Worm (Caenorhabditis elegans): ENCODE measurements around the gene C29F7.1.
A peak's percentile ranks its signal among the peaks of the same experiment; 100 is the strongest.

Gene C29F7.1

DNA sequence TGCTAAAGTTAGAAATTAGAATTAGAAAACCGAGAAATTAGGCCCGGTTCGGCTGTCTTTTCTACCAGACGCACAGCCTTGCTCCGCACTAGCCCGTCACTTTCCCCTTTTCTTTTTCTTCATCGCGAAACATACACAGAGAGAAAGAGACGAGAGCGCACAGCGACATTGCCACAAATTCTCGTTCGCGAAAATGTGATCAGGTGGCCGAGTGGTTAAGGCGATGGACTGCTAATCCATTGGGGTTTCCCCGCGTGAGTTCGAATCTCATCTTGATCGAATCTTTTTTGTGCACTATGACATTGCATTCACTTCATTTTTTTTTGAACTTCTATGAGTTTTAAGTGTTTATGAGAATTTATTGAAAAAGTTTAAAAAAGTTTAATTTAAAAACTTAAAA lies 32.7 kb downstream of the C29F7.1 start:
- peak; percentile 32; the same call in 1 of the 2 replicates for TF ChIP-seq flt-1 (GFP tag; IDR thresholded peaks at IDR 0.05)
- TF ChIP-seq tra-4 (tag; optimal IDR thresholded peaks at IDR 0.05) = no peak
- TF ChIP-seq F13C5.2 (tag; optimal IDR thresholded peaks at IDR 0.05) = peak; percentile 55
- TF ChIP-seq hmg-4 (GFP tag; optimal IDR thresholded peaks at IDR 0.05) = peak; percentile 22
- no peak; the same call in 1 of the 2 replicates for TF ChIP-seq tbx-37 (GFP tag; conservative IDR thresholded peaks at IDR 0.05)
- 0 out of 2 replicates have a peak, but pooled peaks have one; percentile 41 for TF ChIP-seq sea-1 (GFP tag; conservative IDR thresholded peaks at IDR 0.05)
- TF ChIP-seq hmbx-1 (tag; optimal IDR thresholded peaks at IDR 0.05) = no peak
- no peak for TF ChIP-seq aly-1 (tag; optimal IDR thresholded peaks at IDR 0.05)
- TF ChIP-seq pes-1 (GFP tag; IDR thresholded peaks at IDR 0.05) = no peak; the same call in 1 of the 2 replicates
- no peak for TF ChIP-seq tbx-11 (GFP tag; IDR thresholded peaks at IDR 0.05)
- TF ChIP-seq ceh-13 (GFP tag; optimal IDR thresholded peaks at IDR 0.05) = no peak
- no peak for TF ChIP-seq B0310.2 (tag; optimal IDR thresholded peaks at IDR 0.05)
- TF ChIP-seq hnd-1 (tag; optimal IDR thresholded peaks at IDR 0.05) = no peak
- no peak for TF ChIP-seq ets-7 (tag; optimal IDR thresholded peaks at IDR 0.05)
- no peak for TF ChIP-seq scrt-1 (GFP tag; IDR thresholded peaks at IDR 0.05)
- no peak for TF ChIP-seq ceh-36 (tag; optimal IDR thresholded peaks at IDR 0.05)
- no peak for TF ChIP-seq ama-1 (optimal IDR thresholded peaks at IDR 0.05)

DNA sequence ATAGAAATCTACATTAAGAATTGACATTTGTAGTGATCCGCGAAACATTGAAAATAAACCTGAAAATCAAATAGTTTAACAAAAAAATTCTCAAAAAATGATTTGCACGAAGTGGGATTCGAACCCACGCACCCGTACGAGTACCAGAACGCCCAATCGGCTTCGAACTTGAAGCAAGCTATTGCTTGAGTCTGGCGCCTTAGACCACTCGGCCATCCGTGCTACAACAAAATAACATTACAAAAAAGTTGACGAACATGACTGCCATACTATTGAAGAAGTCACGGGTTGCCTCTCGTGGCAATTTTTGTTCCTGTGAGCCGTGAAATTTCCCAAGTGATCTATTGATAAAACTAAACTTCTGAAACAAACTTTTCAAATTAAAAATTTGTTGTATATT lies 33.5 kb downstream of the C29F7.1 start:
- TF ChIP-seq sea-1 (GFP tag; conservative IDR thresholded peaks at IDR 0.05) (no peak), tra-4 (tag; optimal IDR thresholded peaks at IDR 0.05) (no peak), ceh-36 (tag; optimal IDR thresholded peaks at IDR 0.05) (no peak), pes-1 (GFP tag; IDR thresholded peaks at IDR 0.05) (no peak), tbx-11 (GFP tag; IDR thresholded peaks at IDR 0.05) (no peak), F13C5.2 (tag; optimal IDR thresholded peaks at IDR 0.05) (no peak), hmg-4 (GFP tag; optimal IDR thresholded peaks at IDR 0.05) (no peak), hnd-1 (tag; optimal IDR thresholded peaks at IDR 0.05) (no peak)

DNA sequence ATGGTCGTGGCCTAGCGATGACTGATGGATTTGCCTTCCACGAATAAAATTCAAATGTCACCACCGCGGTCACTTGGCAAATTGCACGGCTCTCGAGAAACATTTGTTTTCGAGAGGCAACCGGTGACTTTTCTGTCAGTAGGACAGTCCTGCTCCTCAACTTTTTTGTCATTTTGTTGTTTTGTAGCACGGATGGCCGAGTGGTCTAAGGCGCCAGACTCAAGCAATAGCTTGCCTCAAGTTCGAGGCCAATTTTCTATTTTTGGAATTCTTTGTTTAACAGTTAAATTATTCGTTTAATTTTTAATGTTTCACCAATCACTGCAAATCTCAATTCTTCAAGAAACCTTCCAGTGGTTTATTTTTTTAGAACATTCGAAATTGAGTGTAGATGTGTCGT lies 34.5 kb downstream of the C29F7.1 start:
- TF ChIP-seq pes-1 (GFP tag; IDR thresholded peaks at IDR 0.05) (no peak), tbx-11 (GFP tag; IDR thresholded peaks at IDR 0.05) (no peak), flt-1 (GFP tag; IDR thresholded peaks at IDR 0.05) (no peak)

DNA sequence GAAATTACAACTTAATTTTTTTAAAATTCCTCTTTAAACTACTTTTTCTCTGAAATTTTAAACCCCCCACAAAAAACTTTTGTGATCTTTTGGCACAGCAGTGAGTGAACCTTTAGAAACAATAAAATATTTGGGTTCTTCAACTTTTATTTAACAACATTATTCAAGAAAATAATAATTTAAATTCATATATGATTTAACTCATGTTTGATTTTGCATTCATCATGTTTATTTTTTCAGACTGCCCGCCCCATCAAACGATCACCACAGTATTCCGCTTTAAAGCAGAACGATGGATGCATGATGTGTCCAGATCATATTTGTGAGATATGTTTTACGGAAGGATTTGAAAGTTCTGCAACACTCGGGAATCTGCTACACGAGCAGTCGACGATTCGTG lies 36.7 kb downstream of the C29F7.1 start, which contains the start of gene set-8:
Gene set-8 (plus strand): TSS at position 301 of the 400 bp plus-strand sequence.
- no peak for TF ChIP-seq B0310.2 (tag; optimal IDR thresholded peaks at IDR 0.05)

DNA sequence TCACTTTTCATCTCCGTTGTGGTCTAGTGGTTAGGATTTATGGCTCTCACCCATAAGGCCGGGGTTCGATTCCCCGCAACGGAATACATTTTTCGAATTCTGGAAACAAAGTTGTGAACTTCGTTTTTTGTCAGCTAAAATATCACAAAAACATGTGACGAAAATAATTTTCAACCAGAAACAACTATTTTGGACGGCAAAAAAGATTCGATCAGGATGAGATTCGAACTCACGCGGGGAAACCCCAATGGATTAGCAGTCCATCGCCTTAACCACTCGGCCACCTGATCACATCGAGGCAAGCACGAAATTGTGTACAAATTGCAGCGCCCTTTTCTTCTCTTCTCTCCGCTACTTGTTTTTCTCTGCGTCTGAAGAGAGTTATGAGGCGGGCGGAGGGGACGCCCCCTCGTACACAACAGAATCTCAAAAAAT lies 38.9 kb downstream of the C29F7.1 start:
- TF ChIP-seq sea-1 (GFP tag; conservative IDR thresholded peaks at IDR 0.05) (0 out of 2 replicates have a peak, but pooled peaks have one; percentile 41), tbx-11 (GFP tag; IDR thresholded peaks at IDR 0.05) (0 out of 2 replicates have a peak, but pooled peaks have one; percentile 61), pes-1 (GFP tag; IDR thresholded peaks at IDR 0.05) (peak; percentile 85), hmbx-1 (tag; optimal IDR thresholded peaks at IDR 0.05) (peak; percentile 23), tbx-37 (GFP tag; conservative IDR thresholded peaks at IDR 0.05) (peak; percentile 55), scrt-1 (GFP tag; IDR thresholded peaks at IDR 0.05) (peak; percentile 75), F13C5.2 (tag; optimal IDR thresholded peaks at IDR 0.05) (peak; percentile 84), ceh-13 (GFP tag; optimal IDR thresholded peaks at IDR 0.05) (peak; percentile 64), ets-7 (tag; optimal IDR thresholded peaks at IDR 0.05) (peak; percentile 13), ceh-36 (tag; optimal IDR thresholded peaks at IDR 0.05) (peak; percentile 76), hnd-1 (tag; optimal IDR thresholded peaks at IDR 0.05) (peak; percentile 48), aly-1 (tag; optimal IDR thresholded peaks at IDR 0.05) (peak; percentile 79)

DNA sequence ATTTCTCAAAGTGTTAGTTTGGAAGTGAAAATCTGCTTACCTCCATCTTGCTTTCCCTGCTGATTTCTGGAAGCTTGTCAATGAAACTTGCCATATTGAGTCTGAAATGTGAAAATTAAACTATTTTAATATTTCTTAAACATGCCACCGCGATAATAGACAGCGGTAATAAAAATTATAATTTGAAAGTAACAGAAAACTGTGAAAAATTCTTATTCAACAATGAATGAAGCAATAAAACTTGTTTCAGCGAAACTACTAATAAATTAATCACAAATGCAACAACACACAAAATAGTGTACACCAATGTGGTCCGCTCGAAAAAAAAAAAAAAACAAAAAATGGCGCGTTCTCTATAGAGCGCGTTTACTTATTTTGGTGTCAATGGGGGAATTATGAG lies 41.8 kb downstream of the C29F7.1 start, which contains the start of gene F02D10.6:
Gene F02D10.6 (minus strand): TSS at position 101 of the 400 bp plus-strand sequence.
- TF ChIP-seq hmg-4 (GFP tag; optimal IDR thresholded peaks at IDR 0.05) = no peak
- TF ChIP-seq F13C5.2 (tag; optimal IDR thresholded peaks at IDR 0.05) = no peak
- TF ChIP-seq ceh-36 (tag; optimal IDR thresholded peaks at IDR 0.05) = no peak
- no peak for TF ChIP-seq tbx-37 (GFP tag; conservative IDR thresholded peaks at IDR 0.05)
- TF ChIP-seq sea-1 (GFP tag; conservative IDR thresholded peaks at IDR 0.05) = no peak
- no peak for TF ChIP-seq tbx-11 (GFP tag; IDR thresholded peaks at IDR 0.05)
- TF ChIP-seq scrt-1 (GFP tag; IDR thresholded peaks at IDR 0.05) = no peak
- no peak for TF ChIP-seq flt-1 (GFP tag; IDR thresholded peaks at IDR 0.05)
- TF ChIP-seq ceh-13 (GFP tag; optimal IDR thresholded peaks at IDR 0.05) = no peak
- TF ChIP-seq B0310.2 (tag; optimal IDR thresholded peaks at IDR 0.05) = no peak

DNA sequence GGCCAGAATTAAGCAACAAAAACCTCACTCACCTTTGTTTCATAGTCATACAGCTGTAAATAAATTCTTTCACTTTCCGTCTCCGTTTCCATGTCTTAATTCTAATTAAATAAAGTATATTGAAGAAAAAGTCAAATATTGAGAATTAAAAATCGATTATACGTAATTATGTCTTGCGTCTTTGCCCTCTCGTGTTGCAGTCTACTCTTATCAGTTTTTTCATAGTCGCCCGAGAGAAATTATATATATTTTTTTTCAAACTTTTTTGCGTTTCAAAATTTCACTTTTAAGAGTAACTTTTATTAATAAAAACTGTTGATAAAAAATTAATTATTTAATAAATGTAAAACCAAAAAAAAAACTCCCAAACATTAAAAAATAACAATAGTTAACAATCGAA lies 46.7 kb downstream of the C29F7.1 start, which contains the start of gene flr-1:
Gene flr-1 (minus strand): TSS at position 101 of the 400 bp plus-strand sequence.
- TF ChIP-seq tra-4 (tag; optimal IDR thresholded peaks at IDR 0.05) = no peak
- TF ChIP-seq ceh-13 (GFP tag; optimal IDR thresholded peaks at IDR 0.05) = no peak
- TF ChIP-seq scrt-1 (GFP tag; IDR thresholded peaks at IDR 0.05) = no peak
- TF ChIP-seq pes-1 (GFP tag; IDR thresholded peaks at IDR 0.05) = no peak
- TF ChIP-seq flt-1 (GFP tag; IDR thresholded peaks at IDR 0.05) = no peak
- no peak for TF ChIP-seq F13C5.2 (tag; optimal IDR thresholded peaks at IDR 0.05)
- no peak for TF ChIP-seq tbx-11 (GFP tag; IDR thresholded peaks at IDR 0.05)
- no peak for TF ChIP-seq ceh-36 (tag; optimal IDR thresholded peaks at IDR 0.05)
- TF ChIP-seq sea-1 (GFP tag; conservative IDR thresholded peaks at IDR 0.05) = no peak
- TF ChIP-seq hnd-1 (tag; optimal IDR thresholded peaks at IDR 0.05) = no peak
- no peak for TF ChIP-seq ama-1 (optimal IDR thresholded peaks at IDR 0.05)
- no peak for TF ChIP-seq B0310.2 (tag; optimal IDR thresholded peaks at IDR 0.05)

DNA sequence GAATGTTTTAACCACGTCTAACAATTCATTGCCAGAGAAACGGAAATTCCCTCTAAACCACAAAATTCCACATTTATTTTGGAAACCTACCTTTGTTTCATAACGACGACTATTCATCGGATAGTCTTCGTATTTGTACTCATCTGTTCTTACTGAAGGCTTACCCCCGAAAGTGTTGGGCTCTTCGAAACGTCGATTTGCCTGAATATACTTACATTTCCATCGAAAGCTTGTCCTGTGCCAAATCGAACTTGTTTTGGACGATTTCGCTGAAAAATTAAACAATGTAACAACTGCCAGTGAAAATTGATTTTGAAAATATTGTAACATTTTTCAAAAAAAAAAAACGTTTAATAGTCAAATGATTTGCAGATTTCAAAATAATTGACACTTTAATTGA lies 52.8 kb downstream of the C29F7.1 start, which contains the start of gene F02D10.3:
Gene F02D10.3 (minus strand): TSS at position 101 of the 400 bp plus-strand sequence.
- TF ChIP-seq sea-1 (GFP tag; conservative IDR thresholded peaks at IDR 0.05) = no peak
- TF ChIP-seq aly-1 (tag; optimal IDR thresholded peaks at IDR 0.05) = no peak
- no peak for TF ChIP-seq ets-7 (tag; optimal IDR thresholded peaks at IDR 0.05)
- no peak for TF ChIP-seq tra-4 (tag; optimal IDR thresholded peaks at IDR 0.05)
- no peak for TF ChIP-seq F13C5.2 (tag; optimal IDR thresholded peaks at IDR 0.05)
- no peak for TF ChIP-seq flt-1 (GFP tag; IDR thresholded peaks at IDR 0.05)
- no peak for TF ChIP-seq scrt-1 (GFP tag; IDR thresholded peaks at IDR 0.05)
- no peak for TF ChIP-seq hmg-4 (GFP tag; optimal IDR thresholded peaks at IDR 0.05)
- TF ChIP-seq hmbx-1 (tag; optimal IDR thresholded peaks at IDR 0.05) = no peak
- no peak for TF ChIP-seq ceh-13 (GFP tag; optimal IDR thresholded peaks at IDR 0.05)
- no peak for TF ChIP-seq tbx-37 (GFP tag; conservative IDR thresholded peaks at IDR 0.05)
- no peak for TF ChIP-seq pes-1 (GFP tag; IDR thresholded peaks at IDR 0.05)
